Fruit fly (Drosophila melanogaster): ENCODE measurements around the gene CG45218.

dm6 chr3R:15243046-15243356 is 47.6 kb downstream of the CG45218 start:
- TF ChIP-seq Jra (GFP tag; optimal IDR thresholded peaks at IDR 0.05), result no peak
- no peak for TF ChIP-seq h (GFP tag; optimal IDR thresholded peaks at IDR 0.05)
- no peak for TF ChIP-seq dmrt93B (GFP tag; optimal IDR thresholded peaks at IDR 0.05)
- TF ChIP-seq woc (GFP tag; optimal IDR thresholded peaks at IDR 0.05), result no peak
